Worm (Caenorhabditis elegans): Measurements from ENCODE around the gene C34H4.2.

- TF ChIP-seq lin-13 (GFP tag; optimal IDR thresholded peaks at IDR 0.05) (no peak), snpc-4 (tag; optimal IDR thresholded peaks at IDR 0.05) (no peak)
These were observed 14.0 kb downstream of the C34H4.2 start for ce11 chrIV:1567577-1567976.

Data from whole organism, L2 larva.